Fruit fly (Drosophila melanogaster) S2 (cell line): Measurements from ENCODE around the gene CG5151.

ENCODE experiments used
- CG8478 ChIP-seq: fragments of >200 bp; optimal IDR thresholded peaks from 2 replicates; lab custom pipeline; 2018
- CTCF ChIP-seq, 2 experiments: fragments of >200 bp; optimal IDR thresholded peaks; 2 replicates each; lab custom pipeline; 2018

DNA sequence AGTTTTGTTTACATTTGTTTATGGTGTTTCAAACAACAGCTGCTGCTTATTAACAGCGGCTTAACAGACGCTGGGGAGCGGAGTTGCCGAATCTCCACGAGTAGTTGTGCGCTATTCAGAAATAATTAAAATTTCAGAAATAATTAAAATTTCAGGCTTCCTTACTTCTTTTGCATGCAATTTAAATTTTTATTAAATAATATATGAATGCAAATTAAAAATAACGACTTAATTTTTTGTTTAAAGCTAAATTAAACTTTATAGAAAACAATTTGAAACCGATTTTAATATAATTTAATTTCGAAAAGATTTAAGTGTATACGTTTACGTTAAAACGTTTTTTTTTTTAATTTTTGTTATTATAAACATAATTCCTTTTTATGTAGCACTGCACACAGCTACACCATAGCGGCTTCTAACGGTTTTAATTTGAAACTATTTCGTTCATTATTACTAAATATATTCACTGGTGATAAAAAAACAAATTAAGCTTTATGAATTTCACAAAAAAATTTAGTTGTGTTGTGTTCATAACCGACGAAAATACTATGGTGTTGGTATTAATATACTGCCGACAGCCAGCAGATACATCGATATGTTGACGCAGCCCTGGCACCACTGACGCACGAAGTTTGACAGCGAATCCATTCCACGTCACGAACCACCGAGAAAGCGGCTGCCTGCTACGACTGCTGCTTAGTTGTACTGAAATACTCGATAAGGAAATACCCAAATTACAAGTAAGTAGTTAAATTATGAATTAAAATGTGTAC, 35.3 kb downstream of the CG5151 start, which contains the start of gene SsRbeta:
- TF ChIP-seq CG8478 (lab: Kevin White, UChicago) (no peak), CTCF (optimal IDR thresholded peaks at IDR 0.05; lab: Kevin White, UChicago) (peak in 1 of 2 experiments; percentile 35)
